Worm (Caenorhabditis elegans) whole organism, L4/young adult: ENCODE results near the gene ztf-8.

ENCODE experiments used
- W03F9.2 ChIP-seq: fragments of 150-350 bp; optimal IDR thresholded peaks from 2 replicates; lab custom pipeline; 2014; ENCODE audit warnings: missing biosample characterization, missing genetic modification characterization
- dao-5 ChIP-seq: sonication (generic microtip); optimal IDR thresholded peaks from 2 replicates; lab custom pipeline; 2016; ENCODE audit warnings: missing genotype, missing genetic modification characterization, moderate library complexity, missing compliant biosample characterization
- him-1 ChIP-seq: sonication (generic microtip); optimal IDR thresholded peaks from 2 replicates; lab custom pipeline; 2016; ENCODE audit warnings: missing genotype, missing genetic modification reagents, missing genetic modification characterization, missing compliant biosample characterization

ztf-8 gene

ce11 chrIII:5222777-5223176, 50.5 kb downstream of the ztf-8 start:
- TF ChIP-seq dao-5 (tag; lab: Kevin White, UChicago) (no peak), W03F9.2 (no peak), him-1 (tag; lab: Kevin White, UChicago) (no peak)

DNA sequence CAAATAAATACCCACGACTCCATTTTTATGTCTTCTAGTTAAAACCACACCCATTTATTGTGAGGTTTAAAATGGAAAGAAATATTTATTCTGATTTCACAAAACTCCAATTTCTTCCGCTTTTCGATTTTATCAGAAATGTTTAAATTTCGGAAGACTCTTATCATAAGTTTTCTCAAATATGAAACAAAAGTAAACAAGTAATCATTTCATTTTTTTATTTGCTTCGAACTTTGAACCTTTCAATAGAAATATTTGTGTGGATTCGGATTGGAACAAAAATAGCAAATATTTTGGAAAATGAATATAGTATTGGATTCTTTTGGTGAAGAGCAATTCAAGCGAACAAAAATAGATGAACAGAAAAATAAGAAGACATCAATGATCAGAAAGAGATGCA, 51.5 kb downstream of the ztf-8 start:
- no peak for TF ChIP-seq dao-5 (tag; lab: Kevin White, UChicago)
- no peak for TF ChIP-seq him-1 (tag; lab: Kevin White, UChicago)
- TF ChIP-seq W03F9.2 = no peak
